Fruit fly (Drosophila melanogaster) whole organism, embryonic: Measurements from ENCODE around the gene fok.

Source experiments
- Atf-2 ChIP-seq: fragments of 200-800 bp; sonication (Bioruptor generic); optimal IDR thresholded peaks from 2 replicates; lab custom pipeline; 2016; ENCODE audit warnings: missing biosample characterization, missing genetic modification characterization
- CG10959 ChIP-seq: fragments of 200-800 bp; sonication (Bioruptor generic); IDR thresholded peaks from 2 replicates; pipeline ENCODE4 v1.3.6; 2022; ENCODE audit warnings: missing biosample characterization, missing genetic modification characterization
- CG11093 ChIP-seq: fragments of 200-800 bp; sonication (Bioruptor generic); IDR thresholded peaks from 3 replicates; pipeline ENCODE4 v1.3.6; 2022; ENCODE audit warnings: missing biosample characterization, missing genetic modification characterization
- CG12104 ChIP-seq: fragments of 200-800 bp; sonication (Bioruptor generic); optimal IDR thresholded peaks from 3 replicates; lab custom pipeline; 2016; ENCODE audit warnings: missing biosample characterization, missing genetic modification characterization
- CG13296 ChIP-seq: fragments of 200-800 bp; sonication (Bioruptor generic); optimal IDR thresholded peaks from 3 replicates; lab custom pipeline; 2018; ENCODE audit warnings: missing biosample characterization, mild to moderate bottlenecking, missing genetic modification characterization
- CG14014 ChIP-seq: fragments of 200-800 bp; sonication (Bioruptor generic); IDR thresholded peaks from 2 replicates; pipeline ENCODE4 v1.3.6; 2022; ENCODE audit warnings: missing biosample characterization, missing genetic modification characterization
- CG15696 ChIP-seq: fragments of 200-800 bp; sonication (Bioruptor generic); optimal IDR thresholded peaks from 2 replicates; lab custom pipeline; 2019; ENCODE audit warnings: missing biosample characterization, mild to moderate bottlenecking, missing genetic modification characterization, moderate library complexity
- CG1602 ChIP-seq: fragments of 200-800 bp; sonication (Bioruptor generic); optimal IDR thresholded peaks from 3 replicates; lab custom pipeline; 2016; ENCODE audit warnings: missing biosample characterization, missing genetic modification characterization
- CG17359 ChIP-seq: fragments of 200-800 bp; sonication (Bioruptor generic); optimal IDR thresholded peaks from 3 replicates; lab custom pipeline; 2018; ENCODE audit warnings: missing biosample characterization, mild to moderate bottlenecking, missing genetic modification characterization, moderate library complexity
- CG1832 ChIP-seq: fragments of 200-800 bp; sonication (Bioruptor generic); optimal IDR thresholded peaks from 2 replicates; lab custom pipeline; 2017; ENCODE audit warnings: missing biosample characterization, mild to moderate bottlenecking, missing genetic modification characterization, inconsistent platforms
- CG18619 ChIP-seq: fragments of 200-800 bp; sonication (Bioruptor generic); optimal IDR thresholded peaks from 3 replicates; lab custom pipeline; 2017; ENCODE audit warnings: missing biosample characterization, mild to moderate bottlenecking, missing genetic modification characterization
- CG2202 ChIP-seq: fragments of 200-800 bp; sonication (Bioruptor generic); optimal IDR thresholded peaks from 2 replicates; lab custom pipeline; 2018; ENCODE audit warnings: missing biosample characterization, mild to moderate bottlenecking, missing genetic modification characterization
- CG3281 ChIP-seq: fragments of 200-800 bp; sonication (Bioruptor generic); optimal IDR thresholded peaks from 3 replicates; lab custom pipeline; 2017; ENCODE audit warnings: missing biosample characterization, mild to moderate bottlenecking, missing genetic modification characterization
- CG34224 ChIP-seq: fragments of 200-800 bp; sonication (Bioruptor generic); IDR thresholded peaks from 3 replicates; pipeline ENCODE4 v1.3.6; 2022; ENCODE audit warnings: missing biosample characterization, missing genetic modification characterization; ENCODE audit not compliant: partially characterized antibody
- CG34422 ChIP-seq: fragments of 200-800 bp; sonication (Bioruptor generic); IDR thresholded peaks from 3 replicates; pipeline ENCODE4 v1.3.6; 2022; ENCODE audit warnings: missing biosample characterization, missing genetic modification characterization
- CG4424 ChIP-seq: fragments of 200-800 bp; sonication (Bioruptor generic); optimal IDR thresholded peaks from 3 replicates; lab custom pipeline; 2016; ENCODE audit warnings: missing biosample characterization, missing genetic modification characterization
- CG6683 ChIP-seq: fragments of 200-800 bp; sonication (Bioruptor generic); optimal IDR thresholded peaks from 2 replicates; lab custom pipeline; 2017; ENCODE audit warnings: missing biosample characterization, mild to moderate bottlenecking, missing genetic modification characterization, missing genetic modification reagents
- CG7357 ChIP-seq: fragments of 200-800 bp; sonication (Bioruptor generic); IDR thresholded peaks from 3 replicates; pipeline ENCODE4 v1.3.6; 2022; ENCODE audit warnings: missing biosample characterization, missing genetic modification characterization
- CG8281 ChIP-seq: fragments of 200-800 bp; sonication (Bioruptor generic); optimal IDR thresholded peaks from 2 replicates; lab custom pipeline; 2018; ENCODE audit warnings: missing biosample characterization, mild to moderate bottlenecking, missing genetic modification characterization, moderate library complexity
- CG8478 ChIP-seq: fragments of >200 bp; optimal IDR thresholded peaks from 2 replicates; lab custom pipeline; 2018
- Ets65A ChIP-seq: fragments of 200-800 bp; sonication (Bioruptor generic); peaks from one replicate; lab custom pipeline; 2016; ENCODE audit warnings: missing biosample characterization, missing genetic modification characterization
- HmgD ChIP-seq: fragments of 200-800 bp; sonication (Bioruptor generic); optimal IDR thresholded peaks from 3 replicates; lab custom pipeline; 2016; ENCODE audit warnings: missing biosample characterization, missing genetic modification characterization
- Hmr ChIP-seq: fragments of 200-800 bp; sonication (Bioruptor generic); optimal IDR thresholded peaks from 3 replicates; lab custom pipeline; 2017; ENCODE audit warnings: mild to moderate bottlenecking, missing biosample characterization, missing genetic modification reagents, missing genetic modification characterization
- MTF-1 ChIP-seq: fragments of 200-800 bp; sonication (Bioruptor generic); optimal IDR thresholded peaks from 2 replicates; lab custom pipeline; 2018; ENCODE audit warnings: missing biosample characterization, mild to moderate bottlenecking, missing genetic modification characterization, borderline replicate concordance
- Vsx1 ChIP-seq: fragments of 200-800 bp; sonication (Bioruptor generic); optimal IDR thresholded peaks from 2 replicates; lab custom pipeline; 2017; ENCODE audit warnings: missing biosample characterization, mild to moderate bottlenecking, missing genetic modification characterization, missing genetic modification reagents
- abd-A ChIP-seq: fragments of 200-800 bp; sonication (Bioruptor generic); optimal IDR thresholded peaks from 3 replicates; lab custom pipeline; 2019; ENCODE audit warnings: missing biosample characterization, mild to moderate bottlenecking, missing genetic modification characterization, moderate library complexity
- amos ChIP-seq: fragments of 200-800 bp; sonication (Bioruptor generic); IDR thresholded peaks from 2 replicates; pipeline ENCODE4 v1.3.6; 2022; ENCODE audit warnings: missing biosample characterization, missing genetic modification characterization; ENCODE audit not compliant: partially characterized antibody
- bab2 ChIP-seq: fragments of 200-800 bp; sonication (Bioruptor generic); optimal IDR thresholded peaks from 2 replicates; lab custom pipeline; 2016; ENCODE audit warnings: missing biosample characterization, missing genetic modification characterization
- chinmo ChIP-seq: fragments of 200-800 bp; sonication (Bioruptor generic); IDR thresholded peaks from 4 replicates; pipeline ENCODE4 v1.3.6; 2022; ENCODE audit warnings: missing biosample characterization, missing genetic modification characterization; ENCODE audit not compliant: partially characterized antibody
- crc ChIP-seq: fragments of 200-800 bp; sonication (Bioruptor generic); optimal IDR thresholded peaks from 2 replicates; lab custom pipeline; 2016; ENCODE audit warnings: missing biosample characterization, missing genetic modification characterization
- gem ChIP-seq: fragments of 200-800 bp; sonication (Bioruptor generic); optimal IDR thresholded peaks from 2 replicates; lab custom pipeline; 2019; ENCODE audit warnings: missing biosample characterization, mild to moderate bottlenecking, missing genetic modification characterization, moderate library complexity
- kah ChIP-seq: fragments of 200-800 bp; sonication (Bioruptor generic); optimal IDR thresholded peaks from 2 replicates; lab custom pipeline; 2018; ENCODE audit warnings: missing biosample characterization, mild to moderate bottlenecking, missing genetic modification characterization
- mirr ChIP-seq: fragments of 200-800 bp; sonication (Bioruptor generic); optimal IDR thresholded peaks from 3 replicates; lab custom pipeline; 2018; ENCODE audit warnings: missing biosample characterization, mild to moderate bottlenecking, missing genetic modification characterization
- nom ChIP-seq: fragments of 200-800 bp; sonication (Bioruptor generic); optimal IDR thresholded peaks from 2 replicates; lab custom pipeline; 2017; ENCODE audit warnings: missing biosample characterization, missing genetic modification characterization, mild to moderate bottlenecking, moderate library complexity, missing genetic modification reagents
- prd ChIP-seq, 3 experiments: fragments of >200 bp in 2 of 3; fragments of 200-800 bp in 1 of 3; sonication (Bioruptor generic) in 1 of 3; optimal IDR thresholded peaks in 2 of 3; IDR thresholded peaks in 1 of 3; 2 replicates in 2 of 3; 3 replicates in 1 of 3; pipeline versions ENCODE4 v1.3.6 to Lab custom; 2017 to 2022; ENCODE audit warnings: missing biosample characterization in 1 of 3, missing genetic modification characterization in 1 of 3
- rib ChIP-seq: fragments of 200-800 bp; sonication (Bioruptor generic); IDR thresholded peaks from 2 replicates; pipeline ENCODE4 v1.3.6; 2022; ENCODE audit warnings: missing biosample characterization, missing genetic modification characterization
- schlank ChIP-seq: fragments of 200-800 bp; sonication (Bioruptor generic); optimal IDR thresholded peaks from 2 replicates; lab custom pipeline; 2018; ENCODE audit warnings: missing biosample characterization, mild to moderate bottlenecking, missing genetic modification characterization
- sens ChIP-seq: fragments of 200-800 bp; sonication (Bioruptor generic); peaks from one replicate; lab custom pipeline; 2016; ENCODE audit warnings: missing biosample characterization, missing genetic modification characterization
- sens-2 ChIP-seq: fragments of 200-800 bp; sonication (Bioruptor generic); IDR thresholded peaks from 2 replicates; pipeline ENCODE4 v1.3.6; 2022; ENCODE audit warnings: missing biosample characterization, missing genetic modification characterization
- sim ChIP-seq: fragments of 200-800 bp; sonication (Bioruptor generic); IDR thresholded peaks from 2 replicates; pipeline ENCODE4 v1.3.6; 2022; ENCODE audit warnings: missing biosample characterization, missing genetic modification characterization
- sna ChIP-seq: fragments of 200-800 bp; sonication (Bioruptor generic); IDR thresholded peaks from 2 replicates; pipeline ENCODE4 v1.3.6; 2022; ENCODE audit warnings: missing biosample characterization, missing genetic modification characterization; ENCODE audit not compliant: partially characterized antibody
- tap ChIP-seq: fragments of 200-800 bp; optimal IDR thresholded peaks from 3 replicates; lab custom pipeline; 2019; ENCODE audit warnings: missing biosample characterization, mild to moderate bottlenecking, missing genetic modification characterization, moderate library complexity
- trh ChIP-seq: fragments of 200-800 bp; sonication (Bioruptor generic); optimal IDR thresholded peaks from 2 replicates; lab custom pipeline; 2016; ENCODE audit warnings: missing biosample characterization, missing genetic modification characterization
- zfh1 ChIP-seq: fragments of 200-800 bp; sonication (Bioruptor generic); IDR thresholded peaks from 3 replicates; pipeline ENCODE4 v1.3.6; 2022; ENCODE audit warnings: missing biosample characterization, missing genetic modification characterization
- zfh2 ChIP-seq: fragments of 200-800 bp; sonication (Bioruptor generic); optimal IDR thresholded peaks from 2 replicates; lab custom pipeline; 2016; ENCODE audit warnings: missing biosample characterization, missing genetic modification characterization

fok gene

DNA sequence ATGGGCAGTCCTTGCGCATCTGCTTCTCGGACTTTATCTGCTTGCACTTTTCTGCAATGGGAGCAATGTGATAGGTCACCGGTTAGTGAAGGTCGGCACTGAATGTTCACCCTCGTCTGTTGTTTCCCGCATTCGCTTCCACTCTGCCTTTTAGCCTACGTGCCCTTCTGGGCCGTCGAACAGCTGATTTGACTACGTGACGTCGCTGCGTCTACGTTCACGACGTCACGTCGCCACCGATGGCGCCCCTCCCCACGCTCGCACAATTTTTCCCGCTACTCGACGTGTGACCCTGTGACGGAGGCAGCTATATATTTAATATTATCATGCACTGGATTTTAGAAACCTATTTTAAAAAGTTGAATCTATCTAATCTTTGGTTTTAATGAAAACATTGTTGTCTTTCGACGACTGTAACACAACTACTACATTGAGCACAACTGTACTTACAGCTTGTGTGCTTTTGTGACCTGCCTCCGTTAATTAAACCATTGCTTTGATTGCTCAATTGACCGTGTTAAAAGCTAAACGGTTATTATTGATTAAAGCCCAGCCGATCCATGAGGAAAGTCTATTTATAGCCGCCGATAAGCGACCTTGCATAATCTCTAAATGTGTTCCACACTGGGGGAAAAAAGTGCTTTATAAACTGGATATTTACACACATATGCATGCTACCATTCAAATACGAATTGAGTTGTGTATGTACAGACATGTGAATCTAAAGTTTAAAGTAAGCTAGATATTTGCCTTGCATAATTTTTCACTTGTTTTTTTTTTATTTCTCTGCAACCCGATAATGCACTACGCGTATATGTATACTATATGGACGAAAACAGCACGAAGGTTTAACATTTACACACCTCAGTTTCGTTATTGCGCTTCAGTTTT, 1.7 kb downstream of the fok start (continued):
- TF ChIP-seq CG1832 (GFP tag; lab: Kevin White, UChicago), result no peak
- TF ChIP-seq CG34224 (GFP tag; lab: Robert Waterston, UW), result 0 out of 3 replicates have a peak, but pooled peaks have one; percentile 26
- TF ChIP-seq schlank (tag; lab: Kevin White, UChicago), result no peak
- TF ChIP-seq CG18619 (GFP tag; lab: Kevin White, UChicago), result no peak
- no peak for TF ChIP-seq CG10959 (GFP tag; lab: Robert Waterston, UW)
- no peak for TF ChIP-seq CG13296 (GFP tag; lab: Kevin White, UChicago)
- peak; percentile 48 for TF ChIP-seq mirr (GFP tag; lab: Kevin White, UChicago)
- no peak for TF ChIP-seq Atf-2 (GFP tag; lab: Kevin White, UChicago)
- peak; percentile 18 for TF ChIP-seq abd-A (tag; lab: Kevin White, UChicago)
- TF ChIP-seq CG1602, result peak; percentile 10
- TF ChIP-seq CG4424 (GFP tag; lab: Kevin White, UChicago), result no peak
- TF ChIP-seq CG2202 (tag; lab: Kevin White, UChicago), result no peak
- no peak for TF ChIP-seq sens-2
- TF ChIP-seq zfh1 (GFP tag; lab: Robert Waterston, UW), result no peak
- TF ChIP-seq Vsx1 (GFP tag; lab: Kevin White, UChicago), result no peak
- no peak for TF ChIP-seq MTF-1 (GFP tag; lab: Kevin White, UChicago)
- TF ChIP-seq sim, result no peak
- TF ChIP-seq zfh2 (GFP tag; lab: Kevin White, UChicago), result no peak
- no peak for TF ChIP-seq trh (GFP tag; lab: Kevin White, UChicago)
- no peak for TF ChIP-seq CG8281
- no peak for TF ChIP-seq sna (GFP tag; lab: Robert Waterston, UW)
- TF ChIP-seq HmgD (GFP tag; lab: Kevin White, UChicago), result no peak
- TF ChIP-seq crc (GFP tag; lab: Kevin White, UChicago), result peak; percentile 12
- TF ChIP-seq bab2 (GFP tag; lab: Kevin White, UChicago), result no peak

DNA sequence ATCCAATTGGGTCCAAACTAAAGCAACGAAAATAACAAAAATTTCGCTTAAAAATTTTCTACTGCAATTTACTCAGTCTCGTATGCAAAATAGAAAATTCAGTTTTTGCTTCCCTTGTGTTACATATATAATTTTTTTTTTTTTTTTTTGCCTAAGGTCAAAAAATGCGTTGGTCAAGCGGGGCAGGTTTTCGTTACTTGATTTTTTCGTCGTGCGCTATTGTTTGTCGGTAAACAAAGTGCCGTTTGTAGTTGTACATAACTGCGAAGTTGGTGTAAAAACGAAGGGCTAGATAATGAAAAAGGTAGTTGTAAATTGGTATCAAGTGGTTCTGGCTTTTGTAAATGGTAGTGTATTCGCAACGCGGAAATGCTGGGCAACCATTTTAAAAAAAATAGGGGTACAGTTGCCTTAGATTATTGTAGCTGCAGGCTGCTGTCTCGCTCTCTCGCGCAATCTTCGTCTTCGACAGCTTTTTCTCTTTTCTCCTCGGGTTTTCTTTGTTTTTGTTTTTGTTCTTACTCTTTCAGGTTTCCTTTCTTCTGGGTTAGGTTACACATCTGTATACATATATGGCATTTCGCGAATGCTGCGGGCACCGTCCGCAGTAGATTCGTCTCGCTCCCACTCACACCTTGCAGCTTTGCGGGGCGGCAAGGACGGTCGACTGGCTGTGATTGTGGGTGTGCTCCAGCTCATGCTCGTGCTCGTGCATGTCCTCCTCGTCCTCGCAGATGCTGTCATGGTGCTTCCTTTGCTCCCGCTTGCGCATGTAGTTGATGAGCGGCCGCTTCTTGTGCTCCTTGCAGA, 2.5 kb downstream of the fok start:
- TF ChIP-seq sens (GFP tag; lab: Kevin White, UChicago) (peak; percentile 21), crc (GFP tag; lab: Kevin White, UChicago) (no peak), CG12104 (GFP tag; lab: Kevin White, UChicago) (no peak), CG17359 (tag; lab: Kevin White, UChicago) (no peak), Vsx1 (GFP tag; lab: Kevin White, UChicago) (no peak), CG7357 (GFP tag; lab: Robert Waterston, UW) (no peak), Ets65A (GFP tag; lab: Kevin White, UChicago) (peak; percentile 34), tap (tag; lab: Kevin White, UChicago) (no peak), CG1602 (no peak), prd (optimal IDR thresholded peaks at IDR 0.05; lab: Kevin White, UChicago) (no peak), prd (GFP tag; IDR thresholded peaks at IDR 0.05; lab: Robert Waterston, UW) (no peak), nom (GFP tag; lab: Kevin White, UChicago) (peak; percentile 28), CG11093 (GFP tag; lab: Robert Waterston, UW) (0 out of 3 replicates have a peak, but pooled peaks have one; percentile 20), CG34422 (no peak), CG14014 (GFP tag; lab: Robert Waterston, UW) (0 out of 2 replicates have a peak, but pooled peaks have one; percentile 33), CG6683 (GFP tag; lab: Kevin White, UChicago) (no peak), CG15696 (tag; lab: Kevin White, UChicago) (no peak), CG3281 (no peak), rib (GFP tag; lab: Robert Waterston, UW) (no peak), chinmo (GFP tag; lab: Robert Waterston, UW) (0 out of 4 replicates have a peak, but pooled peaks have one; percentile 45), gem (peak; percentile 6), sens-2 (0 out of 2 replicates have a peak, but pooled peaks have one; percentile 16), kah (GFP tag; lab: Kevin White, UChicago) (no peak), CG8478 (peak; percentile 39), amos (GFP tag; lab: Robert Waterston, UW) (0 out of 2 replicates have a peak, but pooled peaks have one; percentile 5), Hmr (GFP tag; lab: Kevin White, UChicago) (peak; percentile 4)
